Worm (Caenorhabditis elegans): ENCODE results near the gene srw-139.

DNA sequence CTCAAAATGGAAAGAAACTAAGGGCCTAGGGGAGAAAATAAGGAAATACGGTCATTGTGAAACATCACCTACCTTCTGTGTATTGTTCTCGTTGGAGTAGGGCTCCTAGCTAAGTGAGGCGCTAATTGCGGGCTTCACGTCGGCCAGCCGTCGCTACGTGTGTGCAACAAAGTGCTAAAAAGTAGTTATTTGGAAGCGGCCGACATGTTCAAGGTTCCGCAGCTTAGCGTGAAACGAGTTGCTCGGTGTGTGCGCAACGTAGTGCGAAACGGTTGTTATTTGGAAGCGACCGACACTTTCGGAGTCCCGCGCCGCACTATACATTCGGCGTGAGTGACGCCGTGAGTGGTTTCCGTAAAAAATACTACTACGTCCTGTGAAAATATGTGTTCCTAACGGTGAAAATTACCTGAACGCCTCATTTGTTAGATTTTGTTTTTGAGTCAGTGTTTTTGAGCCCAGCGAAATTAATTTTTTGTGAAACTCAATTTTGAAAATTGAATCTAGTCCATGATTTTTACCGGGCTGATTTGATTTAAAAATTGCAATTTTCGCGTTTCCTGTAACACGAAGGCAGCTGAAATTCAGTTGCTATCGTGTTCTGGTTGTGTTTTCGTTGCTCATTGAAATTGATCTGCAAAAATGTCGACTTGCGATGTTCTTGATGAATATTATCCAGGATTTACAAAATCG, 13.8 kb downstream of the srw-139 start, which contains the start of gene srw-129:
- TF ChIP-seq snpc-4 (tag; optimal IDR thresholded peaks at IDR 0.05): no peak
- no peak for TF ChIP-seq nhr-237 (tag; optimal IDR thresholded peaks at IDR 0.05)
- no peak for TF ChIP-seq blmp-1 (tag; optimal IDR thresholded peaks at IDR 0.05; ENCODE audit: insufficient read depth)
- no peak for TF ChIP-seq unc-62 (GFP tag; optimal IDR thresholded peaks at IDR 0.05)
- TF ChIP-seq nhr-23 (tag; optimal IDR thresholded peaks at IDR 0.05): no peak
- TF ChIP-seq elt-3 (tag; optimal IDR thresholded peaks at IDR 0.05): no peak
- no peak for TF ChIP-seq ceh-82 (tag; optimal IDR thresholded peaks at IDR 0.05)
- TF ChIP-seq nhr-12 (tag; optimal IDR thresholded peaks at IDR 0.05): no peak
- no peak for TF ChIP-seq Y55F3AM.14 (GFP tag; optimal IDR thresholded peaks at IDR 0.05)
- TF ChIP-seq ama-1 (optimal IDR thresholded peaks at IDR 0.05): no peak
- TF ChIP-seq unc-39 (tag; optimal IDR thresholded peaks at IDR 0.05): no peak
- no peak for TF ChIP-seq elt-1 (tag; optimal IDR thresholded peaks at IDR 0.05)
- TF ChIP-seq crh-2 (tag; optimal IDR thresholded peaks at IDR 0.05): no peak
